Worm (Caenorhabditis elegans) whole organism, late embryonic: Measurements from ENCODE around the gene W02B12.12.
A peak's percentile ranks its signal among the peaks of the same experiment; 100 is the strongest.

Experiments used
- C08G9.2 ChIP-seq: sonication (generic microtip); optimal IDR thresholded peaks from 2 replicates; lab custom pipeline; 2016; ENCODE audit warnings: mild to moderate bottlenecking, missing genetic modification characterization, moderate library complexity, missing compliant biosample characterization
- C38D4.7 ChIP-seq: fragments of 200-800 bp; sonication (Bioruptor generic); optimal IDR thresholded peaks from 2 replicates; lab custom pipeline; 2018; ENCODE audit warnings: mild to moderate bottlenecking, missing genetic modification characterization, moderate library complexity, missing compliant biosample characterization
- K02D7.2 ChIP-seq: sonication (generic microtip); optimal IDR thresholded peaks from 2 replicates; lab custom pipeline; 2017; ENCODE audit warnings: mild to moderate bottlenecking, missing genetic modification characterization, missing compliant biosample characterization
- T23F11.4 ChIP-seq: fragments of 200-800 bp; sonication (Bioruptor generic); optimal IDR thresholded peaks from 2 replicates; lab custom pipeline; 2018; ENCODE audit warnings: mild to moderate bottlenecking, missing genetic modification characterization, missing compliant biosample characterization
- ahr-1 ChIP-seq: sonication (generic microtip); optimal IDR thresholded peaks from 2 replicates; lab custom pipeline; 2016; ENCODE audit warnings: missing genetic modification characterization, missing compliant biosample characterization
- ceh-18 ChIP-seq: sonication (generic microtip); optimal IDR thresholded peaks from 2 replicates; lab custom pipeline; 2016; ENCODE audit warnings: missing genetic modification characterization, missing compliant biosample characterization
- ceh-19 ChIP-seq: fragments of 200-800 bp; sonication (Bioruptor generic); optimal IDR thresholded peaks from 2 replicates; lab custom pipeline; 2018; ENCODE audit warnings: mild to moderate bottlenecking, missing genetic modification characterization, missing compliant biosample characterization
- ceh-30 ChIP-seq: fragments of 150-350 bp; optimal IDR thresholded peaks from 2 replicates; lab custom pipeline; 2014; ENCODE audit warnings: missing biosample characterization, missing genetic modification characterization
- ceh-31 ChIP-seq: sonication (generic microtip); optimal IDR thresholded peaks from 2 replicates; lab custom pipeline; 2016; ENCODE audit warnings: missing genetic modification characterization, missing compliant biosample characterization
- ceh-34 ChIP-seq: sonication (generic microtip); optimal IDR thresholded peaks from 2 replicates; lab custom pipeline; 2016; ENCODE audit warnings: mild to moderate bottlenecking, missing genetic modification characterization, missing compliant biosample characterization
- ceh-6 ChIP-seq: fragments of 200-800 bp; sonication (Bioruptor generic); optimal IDR thresholded peaks from 2 replicates; lab custom pipeline; 2018; ENCODE audit warnings: mild to moderate bottlenecking, missing genetic modification characterization, missing compliant biosample characterization
- ceh-9 ChIP-seq: sonication (generic microtip); optimal IDR thresholded peaks from 2 replicates; lab custom pipeline; 2016; ENCODE audit warnings: mild to moderate bottlenecking, missing genetic modification characterization, inconsistent platforms, missing compliant biosample characterization
- che-1 ChIP-seq: sonication (generic microtip); optimal IDR thresholded peaks from 2 replicates; lab custom pipeline; 2016; ENCODE audit warnings: mild to moderate bottlenecking, missing genetic modification characterization, missing compliant biosample characterization
- dmd-4 ChIP-seq: sonication (generic microtip); optimal IDR thresholded peaks from 2 replicates; lab custom pipeline; 2016; ENCODE audit warnings: borderline replicate concordance, missing genetic modification characterization, missing compliant biosample characterization
- elt-2 ChIP-seq: sonication (generic microtip); optimal IDR thresholded peaks from 2 replicates; lab custom pipeline; 2016; ENCODE audit warnings: missing genetic modification reagents, missing genetic modification characterization, missing compliant biosample characterization
- ets-4 ChIP-seq: sonication (generic microtip); optimal IDR thresholded peaks from 2 replicates; lab custom pipeline; 2016; ENCODE audit warnings: missing genetic modification characterization, missing compliant biosample characterization
- eyg-1 ChIP-seq: sonication (generic microtip); optimal IDR thresholded peaks from 2 replicates; lab custom pipeline; 2016; ENCODE audit warnings: missing genotype, missing genetic modification characterization, missing compliant biosample characterization
- fax-1 ChIP-seq: sonication (generic microtip); optimal IDR thresholded peaks from 2 replicates; lab custom pipeline; 2016; ENCODE audit warnings: missing genotype, missing genetic modification characterization, missing compliant biosample characterization
- fkh-10 ChIP-seq: fragments of 150-350 bp; optimal IDR thresholded peaks from 2 replicates; lab custom pipeline; 2014; ENCODE audit warnings: missing biosample characterization, missing genetic modification reagents, missing genetic modification characterization
- fkh-6 ChIP-seq: sonication (generic microtip); optimal IDR thresholded peaks from 2 replicates; lab custom pipeline; 2016; ENCODE audit warnings: missing genetic modification characterization, missing compliant biosample characterization
- gmeb-2 ChIP-seq: sonication (generic microtip); optimal IDR thresholded peaks from 2 replicates; lab custom pipeline; 2016; ENCODE audit warnings: missing genetic modification characterization, inconsistent platforms, missing compliant biosample characterization
- hlh-13 ChIP-seq: fragments of 200-800 bp; sonication (Bioruptor generic); optimal IDR thresholded peaks from 2 replicates; lab custom pipeline; 2018; ENCODE audit warnings: mild to moderate bottlenecking, missing genetic modification characterization, missing compliant biosample characterization
- hlh-30 ChIP-seq: sonication (generic microtip); optimal IDR thresholded peaks from 2 replicates; lab custom pipeline; 2017; ENCODE audit warnings: antibody characterized with exemption, missing genetic modification characterization, missing compliant biosample characterization; ENCODE audit not compliant: insufficient read depth
- hlh-6 ChIP-seq: sonication (generic microtip); optimal IDR thresholded peaks from 2 replicates; lab custom pipeline; 2016; ENCODE audit warnings: missing genotype, missing genetic modification characterization, missing compliant biosample characterization
- hlh-8 ChIP-seq: sonication (generic microtip); optimal IDR thresholded peaks from 2 replicates; lab custom pipeline; 2016; ENCODE audit warnings: missing genotype, missing genetic modification characterization, missing compliant biosample characterization
- mec-3 ChIP-seq: sonication (generic microtip); optimal IDR thresholded peaks from 2 replicates; lab custom pipeline; 2016; ENCODE audit warnings: borderline replicate concordance, missing genetic modification characterization, missing compliant biosample characterization
- nhr-11 ChIP-seq: fragments of 150-350 bp; optimal IDR thresholded peaks from 2 replicates; lab custom pipeline; 2014; ENCODE audit warnings: missing biosample characterization, missing genetic modification characterization
- odd-2 ChIP-seq: sonication (generic microtip); optimal IDR thresholded peaks from 2 replicates; lab custom pipeline; 2017; ENCODE audit warnings: antibody characterized with exemption, mild to moderate bottlenecking, missing genetic modification characterization, missing compliant biosample characterization
- pat-9 ChIP-seq: fragments of 200-800 bp; sonication (Bioruptor generic); optimal IDR thresholded peaks from 2 replicates; lab custom pipeline; 2018; ENCODE audit warnings: mild to moderate bottlenecking, missing genetic modification characterization, moderate library complexity, missing compliant biosample characterization
- pax-1 ChIP-seq: fragments of 150-350 bp; optimal IDR thresholded peaks from 2 replicates; lab custom pipeline; 2014; ENCODE audit warnings: missing biosample characterization, missing genetic modification characterization
- pha-2 ChIP-seq: sonication (generic microtip); optimal IDR thresholded peaks from 2 replicates; lab custom pipeline; 2017; ENCODE audit warnings: mild to moderate bottlenecking, missing genetic modification characterization, missing compliant biosample characterization
- rnt-1 ChIP-seq: sonication (generic microtip); optimal IDR thresholded peaks from 2 replicates; lab custom pipeline; 2016; ENCODE audit warnings: missing genetic modification characterization, missing compliant biosample characterization
- sdc-2 ChIP-seq: sonication (generic microtip); optimal IDR thresholded peaks from 2 replicates; lab custom pipeline; 2016; ENCODE audit warnings: missing genotype, missing genetic modification characterization, missing compliant biosample characterization
- sox-2 ChIP-seq: fragments of 200-800 bp; sonication (Bioruptor generic); IDR thresholded peaks from 2 replicates; pipeline ENCODE4 v1.3.6; 2022; ENCODE audit warnings: missing genetic modification reagents, missing genetic modification characterization, missing compliant biosample characterization
- sox-4 ChIP-seq: sonication (generic microtip); optimal IDR thresholded peaks from 2 replicates; lab custom pipeline; 2017; ENCODE audit warnings: mild to moderate bottlenecking, missing genetic modification characterization, inconsistent platforms, missing compliant biosample characterization
- syd-9 ChIP-seq: sonication (generic microtip); optimal IDR thresholded peaks from 2 replicates; lab custom pipeline; 2016; ENCODE audit warnings: mild to moderate bottlenecking, missing genetic modification characterization, moderate library complexity, missing compliant biosample characterization
- tbx-2 ChIP-seq: sonication (generic microtip); optimal IDR thresholded peaks from 2 replicates; lab custom pipeline; 2016; ENCODE audit warnings: missing genetic modification characterization, missing compliant biosample characterization
- tbx-7 ChIP-seq: sonication (generic microtip); optimal IDR thresholded peaks from 2 replicates; lab custom pipeline; 2016; ENCODE audit warnings: missing genotype, missing genetic modification characterization, missing compliant biosample characterization
- ttx-3 ChIP-seq: sonication (generic microtip); optimal IDR thresholded peaks from 2 replicates; lab custom pipeline; 2016; ENCODE audit warnings: missing genetic modification reagents, missing genetic modification characterization, missing compliant biosample characterization
- ztf-16 ChIP-seq: sonication (generic microtip); optimal IDR thresholded peaks from 2 replicates; lab custom pipeline; 2017; ENCODE audit warnings: missing genetic modification characterization, missing compliant biosample characterization

W02B12.12 gene

ce11 chrII:11453025-11453424 is 26.0 kb downstream of the W02B12.12 start, which contains the start of gene rsp-1 (continued):
- peak; percentile 33 for TF ChIP-seq fkh-6 (tag; lab: Kevin White, UChicago)
- TF ChIP-seq ceh-9 (tag; lab: Kevin White, UChicago) = no peak
- TF ChIP-seq elt-2 (tag; lab: Kevin White, UChicago) = peak; percentile 51
- TF ChIP-seq sox-4 (tag; lab: Kevin White, UChicago) = peak; percentile 19
- no peak for TF ChIP-seq dmd-4 (tag; lab: Kevin White, UChicago)
- peak; percentile 58 for TF ChIP-seq ceh-34 (tag; lab: Kevin White, UChicago)
- no peak for TF ChIP-seq tbx-7
- peak; percentile 8 for TF ChIP-seq T23F11.4
- TF ChIP-seq ets-4 = peak; percentile 18
- no peak for TF ChIP-seq odd-2 (tag; lab: Kevin White, UChicago)
- peak; percentile 6 for TF ChIP-seq che-1 (tag; lab: Kevin White, UChicago)
- TF ChIP-seq tbx-2 (tag; lab: Kevin White, UChicago) = peak; percentile 77
- TF ChIP-seq pha-2 (tag; lab: Kevin White, UChicago) = peak; percentile 33
- no peak for TF ChIP-seq K02D7.2 (tag; lab: Kevin White, UChicago)
- TF ChIP-seq C38D4.7 (GFP tag; lab: Kevin White, UChicago) = no peak
- peak; percentile 38 for TF ChIP-seq fax-1 (tag; lab: Kevin White, UChicago)
- TF ChIP-seq sox-2 (GFP tag; lab: Robert Waterston, UW) = no peak
- no peak for TF ChIP-seq mec-3 (tag; lab: Kevin White, UChicago)
- TF ChIP-seq nhr-11 (tag; lab: Kevin White, UChicago) = no peak
- TF ChIP-seq gmeb-2 (tag; lab: Kevin White, UChicago) = peak; percentile 35
- TF ChIP-seq ahr-1 = no peak
- no peak for TF ChIP-seq eyg-1 (tag; lab: Kevin White, UChicago)

DNA sequence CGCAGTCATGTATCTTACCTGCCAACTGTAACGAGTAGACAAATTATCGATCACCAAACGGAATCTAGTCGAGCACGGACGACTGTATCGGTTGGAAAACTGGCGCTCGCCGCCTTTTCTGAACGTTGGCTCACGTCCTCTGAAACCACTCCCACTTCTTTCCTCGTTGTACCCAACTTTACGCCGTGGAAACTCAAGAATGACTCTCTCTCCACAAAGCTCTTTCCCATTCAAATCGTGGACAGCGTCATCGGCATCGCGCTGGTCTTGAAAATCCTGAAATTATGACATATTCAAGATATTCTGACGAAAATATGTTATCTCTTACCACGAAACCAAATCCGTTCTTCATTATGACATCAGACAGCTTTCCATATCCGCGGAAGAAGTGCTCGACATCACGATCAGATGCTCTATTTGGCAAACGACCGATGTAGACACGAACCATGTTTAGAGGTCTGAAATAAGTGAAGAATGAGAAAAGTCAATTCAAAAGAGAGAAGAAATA is 26.4 kb downstream of the W02B12.12 start, which contains the start of gene rsp-2:
Gene rsp-2, minus strand, starts transcription at position 458 of the 508 bp plus-strand sequence.
- TF ChIP-seq ceh-9 (tag; lab: Kevin White, UChicago) (no peak), hlh-8 (no peak)
- TF ChIP-seq, all 69 proteins: peak for 0

- no peak for TF ChIP-seq hlh-13 (GFP tag; lab: Kevin White, UChicago)
- no peak for TF ChIP-seq odd-2 (tag; lab: Kevin White, UChicago)
- no peak for TF ChIP-seq hlh-30
- no peak for TF ChIP-seq pha-2 (tag; lab: Kevin White, UChicago)
- TF ChIP-seq pax-1 (tag; lab: Kevin White, UChicago) = no peak
- no peak for TF ChIP-seq ztf-16 (tag; lab: Kevin White, UChicago)
- no peak for TF ChIP-seq che-1 (tag; lab: Kevin White, UChicago)
- TF ChIP-seq sdc-2 (tag; lab: Kevin White, UChicago) = no peak
- TF ChIP-seq syd-9 = no peak
- no peak for TF ChIP-seq ceh-30 (tag; lab: Kevin White, UChicago)
- no peak for TF ChIP-seq mec-3 (tag; lab: Kevin White, UChicago)
- TF ChIP-seq ceh-34 (tag; lab: Kevin White, UChicago) = no peak
- TF ChIP-seq ceh-18 = no peak
- TF ChIP-seq ceh-31 (tag; lab: Kevin White, UChicago) = no peak
- TF ChIP-seq ceh-19 = no peak
- TF ChIP-seq eyg-1 (tag; lab: Kevin White, UChicago) = no peak
- no peak for TF ChIP-seq fkh-10 (GFP tag; lab: Kevin White, UChicago)
- TF ChIP-seq pat-9 = no peak
Observed at ce11 chrII:11451738-11452137, 27.2 kb downstream of the W02B12.12 start.

DNA sequence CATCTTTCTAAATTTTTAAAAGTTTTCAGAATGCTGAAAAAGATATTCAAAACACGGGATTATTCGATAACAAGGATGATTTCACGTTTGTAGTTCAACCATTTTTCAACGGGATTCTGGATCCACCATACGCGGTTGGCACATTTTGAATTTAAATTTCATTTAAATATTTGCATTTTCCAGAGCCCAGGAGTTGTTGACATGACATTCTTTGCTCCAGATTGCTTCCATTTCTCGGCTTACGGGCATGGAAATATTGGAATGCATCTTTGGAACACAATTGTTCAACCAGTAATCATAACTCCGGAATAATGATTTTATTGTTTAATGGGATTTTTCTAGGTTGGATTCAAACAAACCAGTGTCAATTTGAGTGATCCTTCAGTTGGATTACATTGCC is 28.1 kb downstream of the W02B12.12 start:
- no peak for TF ChIP-seq ceh-6 (GFP tag; lab: Kevin White, UChicago)
- no peak for TF ChIP-seq hlh-30
- TF ChIP-seq ceh-19 = no peak
- no peak for TF ChIP-seq fkh-6 (tag; lab: Kevin White, UChicago)
- TF ChIP-seq C08G9.2 (tag; lab: Kevin White, UChicago) = no peak
- TF ChIP-seq ttx-3 (tag; lab: Kevin White, UChicago) = no peak
- no peak for TF ChIP-seq rnt-1 (tag; lab: Kevin White, UChicago)
- TF ChIP-seq odd-2 (tag; lab: Kevin White, UChicago) = no peak
- TF ChIP-seq hlh-6 = no peak
- no peak for TF ChIP-seq C38D4.7 (GFP tag; lab: Kevin White, UChicago)
- TF ChIP-seq hlh-8 = no peak
